Worm (Caenorhabditis elegans) whole organism, L1 larva: ENCODE results near the gene swp-1.

Experiments used
- C34B4.2 ChIP-seq: sonication (generic microtip); optimal IDR thresholded peaks from 2 replicates; lab custom pipeline; 2017; ENCODE audit warnings: mild to moderate bottlenecking, missing genetic modification characterization, missing compliant biosample characterization
- F16B12.6 ChIP-seq: fragments of 150-350 bp; optimal IDR thresholded peaks from 2 replicates; lab custom pipeline; 2014; ENCODE audit warnings: missing biosample characterization, missing genetic modification characterization
- alr-1 ChIP-seq: fragments of 200-800 bp; sonication (Bioruptor generic); optimal IDR thresholded peaks from 2 replicates; lab custom pipeline; 2018; ENCODE audit warnings: borderline replicate concordance, mild to moderate bottlenecking, missing genetic modification characterization, missing compliant biosample characterization
- ama-1 ChIP-seq: fragments of 150-350 bp; optimal IDR thresholded peaks from 2 replicates; lab custom pipeline; 2014
- ceh-90 ChIP-seq: sonication (generic microtip); optimal IDR thresholded peaks from 2 replicates; lab custom pipeline; 2016; ENCODE audit warnings: missing genetic modification characterization, missing compliant biosample characterization
- dsc-1 ChIP-seq: sonication (generic microtip); optimal IDR thresholded peaks from 2 replicates; lab custom pipeline; 2016; ENCODE audit warnings: mild to moderate bottlenecking, missing genetic modification characterization, missing compliant biosample characterization
- efl-1 ChIP-seq, 4 experiments: fragments of 150-350 bp; optimal IDR thresholded peaks in 3 of 4; peaks in 1 of 4; 1 replicate in 1 of 4; 2 replicates in 3 of 4; lab custom pipeline; 2014; ENCODE audit warnings: missing biosample characterization in 2 of 4, missing genetic modification characterization in 2 of 4, missing genetic modification reagents in 2 of 4
- efl-3 ChIP-seq: fragments of 200-800 bp; sonication (Bioruptor generic); optimal IDR thresholded peaks from 2 replicates; lab custom pipeline; 2018; ENCODE audit warnings: mild to moderate bottlenecking, missing genetic modification characterization, missing compliant biosample characterization
- egl-13 ChIP-seq: sonication (generic microtip); optimal IDR thresholded peaks from 2 replicates; lab custom pipeline; 2016; ENCODE audit warnings: missing genotype, missing genetic modification reagents, missing genetic modification characterization, missing compliant biosample characterization
- egl-27 ChIP-seq, 2 experiments: fragments of 150-350 bp in 1 of 2; sonication (generic microtip); optimal IDR thresholded peaks; 3 replicates each; lab custom pipeline; 2017 to 2018; ENCODE audit warnings: missing biosample characterization in 2 of 2, missing genetic modification characterization in 2 of 2, missing genetic modification reagents in 2 of 2
- elt-2 ChIP-seq: sonication (generic microtip); optimal IDR thresholded peaks from 2 replicates; lab custom pipeline; 2016; ENCODE audit warnings: missing genetic modification characterization, mild to moderate bottlenecking, inconsistent platforms, missing compliant biosample characterization, missing genetic modification reagents
- elt-3 ChIP-seq, 6 experiments: fragments of 150-350 bp in 1 of 6; sonication (generic microtip); optimal IDR thresholded peaks; 2 replicates each; lab custom pipeline; 2017 to 2018; ENCODE audit warnings: missing biosample characterization in 6 of 6, missing genetic modification characterization in 6 of 6, inconsistent platforms in 1 of 6
- fkh-10 ChIP-seq: sonication (generic microtip); optimal IDR thresholded peaks from 2 replicates; lab custom pipeline; 2017; ENCODE audit warnings: missing biosample characterization, missing genetic modification reagents, missing genetic modification characterization
- grh-1 ChIP-seq: fragments of 200-800 bp; sonication (Bioruptor generic); IDR thresholded peaks from 2 replicates; pipeline ENCODE4 v1.3.6; 2022; ENCODE audit warnings: missing genetic modification reagents, missing genetic modification characterization, missing compliant biosample characterization
- hlh-17 ChIP-seq: fragments of 200-800 bp; sonication (Bioruptor generic); optimal IDR thresholded peaks from 2 replicates; lab custom pipeline; 2018; ENCODE audit warnings: missing genetic modification characterization, mild to moderate bottlenecking, missing compliant biosample characterization, moderate library complexity, borderline replicate concordance
- hlh-4 ChIP-seq: sonication (generic microtip); optimal IDR thresholded peaks from 2 replicates; lab custom pipeline; 2016; ENCODE audit warnings: mild to moderate bottlenecking, missing genetic modification characterization, missing compliant biosample characterization
- lsy-2 ChIP-seq, 2 experiments: fragments of 150-350 bp; optimal IDR thresholded peaks; 2 replicates each; lab custom pipeline; 2014; ENCODE audit warnings: missing biosample characterization in 2 of 2, missing genetic modification characterization in 2 of 2
- mef-2 ChIP-seq: fragments of 150-350 bp; optimal IDR thresholded peaks from 2 replicates; lab custom pipeline; 2014; ENCODE audit warnings: missing biosample characterization, missing genetic modification characterization
- mep-1 ChIP-seq: fragments of 150-350 bp; optimal IDR thresholded peaks from 2 replicates; lab custom pipeline; 2014; ENCODE audit warnings: missing biosample characterization, missing genetic modification characterization
- nhr-19 ChIP-seq: fragments of 200-800 bp; sonication (Bioruptor generic); conservative IDR thresholded peaks from 2 replicates; pipeline ENCODE4 v1.3.6; 2022; ENCODE audit warnings: missing genetic modification characterization, missing compliant biosample characterization
- nhr-20 ChIP-seq: sonication (generic microtip); optimal IDR thresholded peaks from 2 replicates; lab custom pipeline; 2016; ENCODE audit warnings: mild to moderate bottlenecking, missing genetic modification characterization, missing compliant biosample characterization
- nhr-237 ChIP-seq: fragments of 150-350 bp; optimal IDR thresholded peaks from 2 replicates; lab custom pipeline; 2014; ENCODE audit warnings: missing biosample characterization, missing genetic modification characterization
- nhr-28 ChIP-seq: fragments of 150-350 bp; optimal IDR thresholded peaks from 2 replicates; lab custom pipeline; 2014; ENCODE audit warnings: missing biosample characterization, missing genetic modification characterization
- nhr-47 ChIP-seq: sonication (generic microtip); optimal IDR thresholded peaks from 2 replicates; lab custom pipeline; 2016; ENCODE audit warnings: mild to moderate bottlenecking, missing genetic modification characterization, moderate library complexity, missing compliant biosample characterization
- nhr-71 ChIP-seq: sonication (generic microtip); optimal IDR thresholded peaks from 2 replicates; lab custom pipeline; 2016; ENCODE audit warnings: mild to moderate bottlenecking, missing genetic modification characterization, moderate library complexity, missing compliant biosample characterization
- nhr-76 ChIP-seq: sonication (generic microtip); optimal IDR thresholded peaks from 2 replicates; lab custom pipeline; 2017; ENCODE audit warnings: missing biosample characterization, missing genetic modification characterization
- nhr-85 ChIP-seq: sonication (generic microtip); peaks from one replicate; lab custom pipeline; 2016; ENCODE audit warnings: missing genetic modification characterization, inconsistent platforms, missing compliant biosample characterization
- pag-3 ChIP-seq: sonication (generic microtip); optimal IDR thresholded peaks from 2 replicates; lab custom pipeline; 2017; ENCODE audit warnings: missing genetic modification characterization, mild to moderate bottlenecking, missing compliant biosample characterization, antibody characterized with exemption, borderline replicate concordance; ENCODE audit not compliant: insufficient read depth
- pax-3 ChIP-seq: fragments of 200-800 bp; sonication (Bioruptor generic); optimal IDR thresholded peaks from 2 replicates; lab custom pipeline; 2018; ENCODE audit warnings: mild to moderate bottlenecking, missing genetic modification characterization, moderate library complexity, missing compliant biosample characterization
- sox-4 ChIP-seq: sonication (generic microtip); optimal IDR thresholded peaks from 2 replicates; lab custom pipeline; 2016; ENCODE audit warnings: missing genetic modification characterization, missing compliant biosample characterization
- sptf-1 ChIP-seq: fragments of 150-350 bp; optimal IDR thresholded peaks from 2 replicates; lab custom pipeline; 2014; ENCODE audit warnings: missing biosample characterization, missing genetic modification characterization
- sup-37 ChIP-seq: fragments of 200-800 bp; sonication (Bioruptor generic); optimal IDR thresholded peaks from 2 replicates; lab custom pipeline; 2018; ENCODE audit warnings: mild to moderate bottlenecking, missing genetic modification characterization, missing compliant biosample characterization
- tlp-1 ChIP-seq: fragments of 150-350 bp; optimal IDR thresholded peaks from 2 replicates; lab custom pipeline; 2014; ENCODE audit warnings: missing biosample characterization, missing genetic modification characterization
- unc-130 ChIP-seq: fragments of 150-350 bp; optimal IDR thresholded peaks from 2 replicates; lab custom pipeline; 2017; ENCODE audit warnings: missing biosample characterization, missing genetic modification characterization, inconsistent platforms
- xbp-1 ChIP-seq: sonication (generic microtip); optimal IDR thresholded peaks from 2 replicates; lab custom pipeline; 2016; ENCODE audit warnings: missing genetic modification characterization, missing compliant biosample characterization
- zag-1 ChIP-seq: fragments of 150-350 bp; optimal IDR thresholded peaks from 2 replicates; lab custom pipeline; 2014; ENCODE audit warnings: missing biosample characterization, missing genetic modification characterization
- ztf-11 ChIP-seq, 2 experiments: sonication (generic microtip); optimal IDR thresholded peaks; 2 replicates each; lab custom pipeline; 2016 to 2017; ENCODE audit warnings: missing genetic modification characterization in 2 of 2, missing biosample characterization in 1 of 2, missing compliant biosample characterization in 1 of 2

The swp-1 gene

DNA sequence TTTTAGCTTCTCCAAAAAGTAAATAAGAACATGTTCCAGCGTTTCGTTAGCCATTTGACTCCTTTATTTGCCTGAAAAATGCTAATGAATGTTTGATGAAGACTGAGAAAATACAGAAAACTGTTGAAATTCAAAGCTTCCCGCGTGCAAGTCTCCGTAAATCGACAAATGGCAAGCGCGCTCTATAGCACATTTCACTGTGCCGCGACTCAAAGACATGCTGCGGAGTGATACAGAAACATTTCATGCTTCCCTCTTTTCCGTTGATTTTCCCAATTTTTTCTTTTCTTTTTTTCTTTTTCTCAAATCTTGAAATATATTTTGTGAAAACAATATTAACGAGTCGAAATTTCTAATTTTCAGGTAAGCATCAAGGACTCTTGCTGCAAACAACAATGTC is 26.4 kb downstream of the swp-1 start, which contains the start of the genes ska-3 and rps-12 (continued):
- peak; percentile 99 for TF ChIP-seq nhr-19 (GFP tag; lab: Robert Waterston, UW)
- peak; percentile 100 for TF ChIP-seq mep-1 (tag; lab: Kevin White, UChicago)
- peak; percentile 94 for TF ChIP-seq pax-3
- peak; percentile 40 for TF ChIP-seq efl-3 (GFP tag; lab: Kevin White, UChicago)
- TF ChIP-seq nhr-237 (tag; lab: Kevin White, UChicago) = peak; percentile 98
- TF ChIP-seq grh-1 = peak; percentile 97
- TF ChIP-seq lsy-2 (tag; optimal IDR thresholded peaks at IDR 0.05; lab: Kevin White, UChicago) = peak; percentile 98
- peak; percentile 94 for TF ChIP-seq mef-2 (tag; lab: Kevin White, UChicago)
- no peak for TF ChIP-seq hlh-4 (tag; lab: Kevin White, UChicago)
- no peak for TF ChIP-seq hlh-17
- peak; percentile 93 for TF ChIP-seq sup-37 (GFP tag; lab: Kevin White, UChicago)
- peak; percentile 99 for TF ChIP-seq fkh-10 (GFP tag; lab: Kevin White, UChicago)
- peak; percentile 99 for TF ChIP-seq dsc-1 (tag; lab: Kevin White, UChicago)
- no peak for TF ChIP-seq sptf-1 (tag; lab: Kevin White, UChicago)
- TF ChIP-seq pag-3 = peak; percentile 87
- TF ChIP-seq nhr-20 (tag; lab: Kevin White, UChicago) = peak; percentile 99
- TF ChIP-seq unc-130 = peak; percentile 100
- peak; percentile 90 to 92 for TF ChIP-seq egl-27 (tag; optimal IDR thresholded peaks at IDR 0.05; lab: Kevin White, UChicago)
- peak; percentile 29 to 93 for TF ChIP-seq ztf-11 (tag; optimal IDR thresholded peaks at IDR 0.05; lab: Kevin White, UChicago)
- peak; percentile 76 for TF ChIP-seq F16B12.6 (tag; lab: Kevin White, UChicago)
- TF ChIP-seq tlp-1 (tag; lab: Kevin White, UChicago) = no peak
- peak; percentile 19 for TF ChIP-seq nhr-28 (tag; lab: Kevin White, UChicago)
- peak; percentile 99 for TF ChIP-seq xbp-1 (tag; lab: Kevin White, UChicago)
- peak; percentile 96 to 100 (median 99) for TF ChIP-seq elt-3 (tag; optimal IDR thresholded peaks at IDR 0.05; lab: Kevin White, UChicago)
- TF ChIP-seq ceh-90 (tag; lab: Kevin White, UChicago) = peak; percentile 69
- TF ChIP-seq elt-2 (tag; lab: Kevin White, UChicago) = peak; percentile 91
- peak; percentile 99 for TF ChIP-seq nhr-71
- TF ChIP-seq ama-1 (lab: Kevin White, UChicago) = peak; percentile 93
- TF ChIP-seq nhr-47 (tag; lab: Kevin White, UChicago) = peak; percentile 99
- peak; percentile 88 for TF ChIP-seq C34B4.2 (tag; lab: Kevin White, UChicago)
- TF ChIP-seq alr-1 (tag; lab: Kevin White, UChicago) = no peak
- TF ChIP-seq, all 84 proteins: peak for 75

DNA sequence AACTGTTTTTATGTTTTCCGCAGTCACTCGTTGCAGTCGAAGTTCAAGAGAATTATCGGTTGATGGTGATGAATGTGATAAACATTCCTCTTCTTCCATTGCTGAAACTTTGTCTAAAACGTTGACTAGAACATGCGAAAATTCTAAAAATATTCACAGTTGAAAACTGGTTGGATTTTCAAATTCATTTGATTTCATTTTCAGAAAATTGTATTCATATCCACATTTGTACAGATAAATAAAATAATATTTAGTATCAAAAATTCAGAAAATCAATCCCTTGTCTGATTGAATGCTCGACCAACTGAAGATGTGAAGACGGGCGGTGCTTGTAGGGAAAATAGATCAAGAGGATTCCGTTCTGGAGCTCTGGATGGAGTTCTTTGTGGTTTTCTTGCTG is 27.5 kb downstream of the swp-1 start, which contains the start of gene F54E7.9:
Gene F54E7.9, minus strand, starts transcription at position 101 of the 400 bp plus-strand sequence.
- TF ChIP-seq xbp-1 (tag; lab: Kevin White, UChicago) (no peak), sox-4 (tag; lab: Kevin White, UChicago) (no peak), nhr-85 (tag; lab: Kevin White, UChicago) (peak; percentile 16), zag-1 (tag; lab: Kevin White, UChicago) (no peak), efl-1 (optimal IDR thresholded peaks at IDR 0.05; lab: Kevin White, UChicago) (no peak), efl-1 (GFP tag; optimal IDR thresholded peaks at IDR 0.05 in 1 of 2; lab: Kevin White, UChicago) (peak in 1 of 2 experiments; percentile 88), sptf-1 (tag; lab: Kevin White, UChicago) (no peak), egl-13 (tag; lab: Kevin White, UChicago) (no peak)

DNA sequence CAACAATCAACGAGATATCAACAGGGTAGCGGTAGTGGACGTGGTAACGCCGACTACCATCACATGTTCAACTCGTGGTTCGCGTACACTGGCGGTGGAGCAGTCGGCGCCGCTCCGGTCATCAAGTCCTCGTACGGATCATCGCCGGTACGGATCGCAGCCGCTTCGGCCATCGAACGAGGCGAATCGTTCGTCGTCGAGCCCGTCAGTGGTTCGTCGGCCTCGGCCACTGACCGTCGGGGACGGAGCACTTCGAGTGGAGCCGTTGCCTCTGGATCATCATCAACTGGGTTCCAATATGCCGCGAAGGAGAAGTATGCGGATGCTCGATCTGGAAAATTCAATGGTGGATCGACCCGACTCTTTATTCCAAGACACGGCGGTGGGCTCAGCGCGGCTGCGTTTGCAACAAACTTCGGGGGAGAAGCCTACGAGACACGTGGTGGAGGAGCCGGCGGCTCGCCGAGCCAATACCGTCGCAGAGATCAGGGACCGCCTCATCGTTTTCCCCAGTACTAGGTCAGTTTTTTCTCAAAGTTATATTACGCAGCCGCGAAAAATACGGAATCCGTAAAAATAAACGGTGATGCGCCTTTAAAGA is 29.8 kb downstream of the swp-1 start:
- no peak for TF ChIP-seq nhr-76
- TF ChIP-seq efl-1 (optimal IDR thresholded peaks at IDR 0.05; lab: Kevin White, UChicago) = no peak
- TF ChIP-seq efl-1 (GFP tag; optimal IDR thresholded peaks at IDR 0.05 in 1 of 2; lab: Kevin White, UChicago) = peak in 1 of 2 experiments; percentile 58
- no peak for TF ChIP-seq efl-3 (GFP tag; lab: Kevin White, UChicago)
- TF ChIP-seq, all 84 proteins: peak for 1
